Worm (Caenorhabditis elegans) whole organism, L4 larva: ENCODE measurements around the gene srh-208.

ENCODE experiments used
- daf-12 ChIP-seq: fragments of 150-350 bp; optimal IDR thresholded peaks from 2 replicates; lab custom pipeline; 2014; ENCODE audit warnings: missing biosample characterization, missing genetic modification reagents, missing genetic modification characterization
- lin-13 ChIP-seq: fragments of 150-350 bp; optimal IDR thresholded peaks from 2 replicates; lab custom pipeline; 2014; ENCODE audit warnings: missing biosample characterization, missing genetic modification reagents, missing genetic modification characterization
- mdl-1 ChIP-seq, 2 experiments: fragments of 150-350 bp in 1 of 2; sonication (generic microtip) in 1 of 2; optimal IDR thresholded peaks; 2 replicates each; lab custom pipeline; 2014 to 2017; ENCODE audit warnings: missing biosample characterization in 2 of 2, missing genetic modification characterization in 2 of 2
- unc-39 ChIP-seq: sonication (generic microtip); optimal IDR thresholded peaks from 2 replicates; lab custom pipeline; 2017; ENCODE audit warnings: missing biosample characterization, missing genetic modification characterization

- no peak for TF ChIP-seq lin-13
- no peak for TF ChIP-seq unc-39 (tag; lab: Kevin White, UChicago)
- no peak for TF ChIP-seq mdl-1 (tag; optimal IDR thresholded peaks at IDR 0.05; lab: Kevin White, UChicago)
- TF ChIP-seq daf-12 (tag; lab: Kevin White, UChicago), result no peak
Measured at ce11 chrV:19319460-19319995, 2.4 kb downstream of the srh-208 start, which contains the start of gene C43D7.7.
